Fruit fly (Drosophila melanogaster) whole organism, embryonic: ENCODE results near the gene RpS3.

Experiments used
- Atf3 ChIP-seq: fragments of 200-800 bp; sonication (Bioruptor generic); optimal IDR thresholded peaks from 3 replicates; lab custom pipeline; 2016; ENCODE audit warnings: missing biosample characterization, missing genetic modification characterization
- Bgb ChIP-seq: fragments of 200-800 bp; sonication (Bioruptor generic); IDR thresholded peaks from 2 replicates; pipeline ENCODE4 v1.3.6; 2022; ENCODE audit warnings: missing biosample characterization, missing genetic modification characterization; ENCODE audit not compliant: partially characterized antibody
- CG10321 ChIP-seq: fragments of 200-800 bp; sonication (Bioruptor generic); IDR thresholded peaks from 2 replicates; pipeline ENCODE4 v1.3.6; 2022; ENCODE audit warnings: missing biosample characterization, missing genetic modification characterization
- CG10431 ChIP-seq: fragments of 200-800 bp; sonication (Bioruptor generic); optimal IDR thresholded peaks from 3 replicates; lab custom pipeline; 2018; ENCODE audit warnings: missing biosample characterization, mild to moderate bottlenecking, missing genetic modification characterization
- CG10959 ChIP-seq: fragments of 200-800 bp; sonication (Bioruptor generic); IDR thresholded peaks from 2 replicates; pipeline ENCODE4 v1.3.6; 2022; ENCODE audit warnings: missing biosample characterization, missing genetic modification characterization
- CG12659 ChIP-seq: fragments of 200-800 bp; sonication (Bioruptor generic); optimal IDR thresholded peaks from 3 replicates; lab custom pipeline; 2017; ENCODE audit warnings: mild to moderate bottlenecking, missing biosample characterization, missing genetic modification reagents, missing genetic modification characterization
- CG14710 ChIP-seq: fragments of 200-800 bp; sonication (Bioruptor generic); optimal IDR thresholded peaks from 3 replicates; lab custom pipeline; 2019; ENCODE audit warnings: missing biosample characterization, mild to moderate bottlenecking, missing genetic modification characterization, moderate library complexity
- CG1602 ChIP-seq: fragments of 200-800 bp; sonication (Bioruptor generic); optimal IDR thresholded peaks from 3 replicates; lab custom pipeline; 2016; ENCODE audit warnings: missing biosample characterization, missing genetic modification characterization
- CG2116 ChIP-seq: fragments of 200-800 bp; sonication (Bioruptor generic); optimal IDR thresholded peaks from 3 replicates; lab custom pipeline; 2018; ENCODE audit warnings: missing biosample characterization, mild to moderate bottlenecking, missing genetic modification characterization
- CG3407 ChIP-seq: fragments of 200-800 bp; sonication (Bioruptor generic); optimal IDR thresholded peaks from 2 replicates; lab custom pipeline; 2018; ENCODE audit warnings: missing biosample characterization, mild to moderate bottlenecking, missing genetic modification characterization
- CG43689 ChIP-seq: fragments of 200-800 bp; sonication (Bioruptor generic); IDR thresholded peaks from 2 replicates; pipeline ENCODE4 v1.3.6; 2022; ENCODE audit warnings: missing biosample characterization, missing genetic modification characterization
- CG5180 ChIP-seq: fragments of 200-800 bp; sonication (Bioruptor generic); optimal IDR thresholded peaks from 3 replicates; lab custom pipeline; 2017; ENCODE audit warnings: missing biosample characterization, missing genetic modification characterization, mild to moderate bottlenecking, moderate library complexity, missing genetic modification reagents
- CG6813 ChIP-seq: fragments of 200-800 bp; sonication (Bioruptor generic); optimal IDR thresholded peaks from 2 replicates; lab custom pipeline; 2017; ENCODE audit warnings: missing biosample characterization, missing genetic modification characterization, mild to moderate bottlenecking, moderate library complexity, missing genetic modification reagents
- CG7987 ChIP-seq: fragments of 200-800 bp; sonication (Bioruptor generic); optimal IDR thresholded peaks from 2 replicates; lab custom pipeline; 2018; ENCODE audit warnings: missing biosample characterization, mild to moderate bottlenecking, missing genetic modification characterization, moderate library complexity
- CG9609 ChIP-seq: fragments of 200-800 bp; sonication (Bioruptor generic); optimal IDR thresholded peaks from 3 replicates; lab custom pipeline; 2016; ENCODE audit warnings: missing biosample characterization, missing genetic modification characterization
- CrebB ChIP-seq: fragments of 200-800 bp; sonication (Bioruptor generic); optimal IDR thresholded peaks from 3 replicates; lab custom pipeline; 2018; ENCODE audit warnings: missing biosample characterization, mild to moderate bottlenecking, missing genetic modification characterization
- Dbx ChIP-seq: fragments of 200-800 bp; sonication (Bioruptor generic); IDR thresholded peaks from 3 replicates; pipeline ENCODE4 v1.3.6; 2022; ENCODE audit warnings: missing biosample characterization, missing genetic modification characterization
- Fer3 ChIP-seq: fragments of 200-800 bp; sonication (Bioruptor generic); optimal IDR thresholded peaks from 2 replicates; lab custom pipeline; 2018; ENCODE audit warnings: missing biosample characterization, mild to moderate bottlenecking, missing genetic modification characterization, moderate library complexity
- H2.0 ChIP-seq: fragments of 200-800 bp; sonication (Bioruptor generic); IDR thresholded peaks from 2 replicates; pipeline ENCODE4 v1.3.6; 2022; ENCODE audit warnings: missing biosample characterization, missing genetic modification characterization
- Med ChIP-seq: fragments of 200-800 bp; sonication (Bioruptor generic); peaks from one replicate; lab custom pipeline; 2016; ENCODE audit warnings: missing biosample characterization, missing genetic modification characterization, mild to moderate bottlenecking, inconsistent platforms, moderate library complexity
- Mes4 ChIP-seq: fragments of 200-800 bp; sonication (Bioruptor generic); optimal IDR thresholded peaks from 2 replicates; lab custom pipeline; 2016; ENCODE audit warnings: missing biosample characterization, missing genetic modification characterization
- Opbp ChIP-seq: fragments of 200-800 bp; sonication (Bioruptor generic); IDR thresholded peaks from 3 replicates; pipeline ENCODE4 v1.3.6; 2022; ENCODE audit warnings: missing biosample characterization, missing genetic modification characterization; ENCODE audit not compliant: partially characterized antibody
- Pdp1 ChIP-seq, 2 experiments: fragments of 200-800 bp; sonication (Bioruptor generic); optimal IDR thresholded peaks; 3 replicates each; lab custom pipeline; 2016; ENCODE audit warnings: missing biosample characterization in 2 of 2, missing genetic modification characterization in 2 of 2, mild to moderate bottlenecking in 1 of 2, moderate library complexity in 1 of 2
- Poxn ChIP-seq: fragments of 200-800 bp; sonication (Bioruptor generic); IDR thresholded peaks from 2 replicates; pipeline ENCODE4 v1.3.6; 2022; ENCODE audit warnings: missing biosample characterization, missing genetic modification characterization
- Rx ChIP-seq: fragments of 200-800 bp; sonication (Bioruptor generic); IDR thresholded peaks from 2 replicates; pipeline ENCODE4 v1.3.6; 2022; ENCODE audit warnings: missing biosample characterization, missing genetic modification characterization
- Sry-δ ChIP-seq: fragments of 200-800 bp; sonication (Bioruptor generic); optimal IDR thresholded peaks from 2 replicates; lab custom pipeline; 2016; ENCODE audit warnings: missing biosample characterization, missing genetic modification characterization
- ab ChIP-seq: fragments of 200-800 bp; sonication (Bioruptor generic); optimal IDR thresholded peaks from 2 replicates; lab custom pipeline; 2016; ENCODE audit warnings: missing biosample characterization, missing genetic modification characterization
- ac ChIP-seq: fragments of 200-800 bp; sonication (Bioruptor generic); optimal IDR thresholded peaks from 3 replicates; lab custom pipeline; 2017; ENCODE audit warnings: missing biosample characterization, mild to moderate bottlenecking, missing genetic modification characterization
- bcd ChIP-seq: fragments of 200-800 bp; sonication (Bioruptor generic); optimal IDR thresholded peaks from 2 replicates; lab custom pipeline; 2017; ENCODE audit warnings: missing biosample characterization, mild to moderate bottlenecking, missing genetic modification characterization
- bigmax ChIP-seq: fragments of 200-800 bp; sonication (Bioruptor generic); optimal IDR thresholded peaks from 2 replicates; lab custom pipeline; 2018; ENCODE audit warnings: missing biosample characterization, mild to moderate bottlenecking, missing genetic modification characterization
- cg ChIP-seq: fragments of 200-800 bp; sonication (Bioruptor generic); optimal IDR thresholded peaks from 3 replicates; lab custom pipeline; 2019; ENCODE audit warnings: missing biosample characterization, mild to moderate bottlenecking, missing genetic modification characterization, moderate library complexity
- chinmo ChIP-seq: fragments of 200-800 bp; sonication (Bioruptor generic); IDR thresholded peaks from 4 replicates; pipeline ENCODE4 v1.3.6; 2022; ENCODE audit warnings: missing biosample characterization, missing genetic modification characterization; ENCODE audit not compliant: partially characterized antibody
- crp ChIP-seq, 2 experiments: fragments of 200-800 bp; sonication (Bioruptor generic); optimal IDR thresholded peaks; 2 replicates in 1 of 2; 3 replicates in 1 of 2; lab custom pipeline; 2017; ENCODE audit warnings: missing biosample characterization in 2 of 2, missing genetic modification characterization in 2 of 2, mild to moderate bottlenecking in 1 of 2, moderate library complexity in 1 of 2
- dmrt99B ChIP-seq: fragments of 200-800 bp; sonication (Bioruptor generic); optimal IDR thresholded peaks from 2 replicates; lab custom pipeline; 2018; ENCODE audit warnings: missing biosample characterization, mild to moderate bottlenecking, missing genetic modification characterization, moderate library complexity
- dysf ChIP-seq: fragments of 200-800 bp; sonication (Bioruptor generic); IDR thresholded peaks from 3 replicates; pipeline ENCODE4 v1.3.6; 2022; ENCODE audit warnings: missing biosample characterization, missing genetic modification characterization
- en ChIP-seq: fragments of 200-800 bp; sonication (Bioruptor generic); optimal IDR thresholded peaks from 2 replicates; lab custom pipeline; 2016; ENCODE audit warnings: missing biosample characterization, missing genetic modification characterization
- jumu ChIP-seq: fragments of 200-800 bp; sonication (Bioruptor generic); optimal IDR thresholded peaks from 3 replicates; lab custom pipeline; 2016; ENCODE audit warnings: missing biosample characterization, missing genetic modification characterization
- klu ChIP-seq: fragments of 200-800 bp; sonication (Bioruptor generic); IDR thresholded peaks from 2 replicates; pipeline ENCODE4 v1.3.6; 2022; ENCODE audit warnings: missing biosample characterization, missing genetic modification characterization
- lbe ChIP-seq: fragments of 200-800 bp; sonication (Bioruptor generic); optimal IDR thresholded peaks from 2 replicates; lab custom pipeline; 2016; ENCODE audit warnings: missing biosample characterization, mild to moderate bottlenecking, missing genetic modification characterization
- mam ChIP-seq: fragments of 200-800 bp; sonication (Bioruptor generic); optimal IDR thresholded peaks from 3 replicates; lab custom pipeline; 2016; ENCODE audit warnings: missing biosample characterization, missing genetic modification characterization
- nerfin-1 ChIP-seq: fragments of 200-800 bp; sonication (Bioruptor generic); optimal IDR thresholded peaks from 3 replicates; lab custom pipeline; 2019; ENCODE audit warnings: missing biosample characterization, mild to moderate bottlenecking, missing genetic modification characterization, moderate library complexity
- nmo ChIP-seq: fragments of 200-800 bp; sonication (Bioruptor generic); optimal IDR thresholded peaks from 2 replicates; lab custom pipeline; 2018; ENCODE audit warnings: missing biosample characterization, mild to moderate bottlenecking, missing genetic modification characterization, moderate library complexity
- pho ChIP-seq: fragments of 200-800 bp; sonication (Bioruptor generic); optimal IDR thresholded peaks from 2 replicates; lab custom pipeline; 2016; ENCODE audit warnings: missing biosample characterization, missing genetic modification characterization
- slou ChIP-seq: fragments of 200-800 bp; sonication (Bioruptor generic); optimal IDR thresholded peaks from 3 replicates; lab custom pipeline; 2016; ENCODE audit warnings: missing biosample characterization, missing genetic modification characterization
- stwl ChIP-seq: fragments of 200-800 bp; sonication (Bioruptor generic); optimal IDR thresholded peaks from 3 replicates; lab custom pipeline; 2018; ENCODE audit warnings: missing biosample characterization, mild to moderate bottlenecking, missing genetic modification characterization, moderate library complexity
- tll ChIP-seq, 2 experiments: fragments of 200-800 bp in 1 of 2; fragments of >200 bp in 1 of 2; sonication (Bioruptor generic) in 1 of 2; optimal IDR thresholded peaks; 2 replicates each; lab custom pipeline; 2017 to 2019; ENCODE audit warnings: missing biosample characterization in 2 of 2, missing genetic modification characterization in 2 of 2, mild to moderate bottlenecking in 1 of 2, moderate library complexity in 1 of 2
- trh ChIP-seq: fragments of 200-800 bp; sonication (Bioruptor generic); optimal IDR thresholded peaks from 2 replicates; lab custom pipeline; 2016; ENCODE audit warnings: missing biosample characterization, missing genetic modification characterization
- unpg ChIP-seq: fragments of 200-800 bp; sonication (Bioruptor generic); optimal IDR thresholded peaks from 3 replicates; lab custom pipeline; 2018; ENCODE audit warnings: missing biosample characterization, mild to moderate bottlenecking, missing genetic modification characterization, moderate library complexity

Gene RpS3

DNA sequence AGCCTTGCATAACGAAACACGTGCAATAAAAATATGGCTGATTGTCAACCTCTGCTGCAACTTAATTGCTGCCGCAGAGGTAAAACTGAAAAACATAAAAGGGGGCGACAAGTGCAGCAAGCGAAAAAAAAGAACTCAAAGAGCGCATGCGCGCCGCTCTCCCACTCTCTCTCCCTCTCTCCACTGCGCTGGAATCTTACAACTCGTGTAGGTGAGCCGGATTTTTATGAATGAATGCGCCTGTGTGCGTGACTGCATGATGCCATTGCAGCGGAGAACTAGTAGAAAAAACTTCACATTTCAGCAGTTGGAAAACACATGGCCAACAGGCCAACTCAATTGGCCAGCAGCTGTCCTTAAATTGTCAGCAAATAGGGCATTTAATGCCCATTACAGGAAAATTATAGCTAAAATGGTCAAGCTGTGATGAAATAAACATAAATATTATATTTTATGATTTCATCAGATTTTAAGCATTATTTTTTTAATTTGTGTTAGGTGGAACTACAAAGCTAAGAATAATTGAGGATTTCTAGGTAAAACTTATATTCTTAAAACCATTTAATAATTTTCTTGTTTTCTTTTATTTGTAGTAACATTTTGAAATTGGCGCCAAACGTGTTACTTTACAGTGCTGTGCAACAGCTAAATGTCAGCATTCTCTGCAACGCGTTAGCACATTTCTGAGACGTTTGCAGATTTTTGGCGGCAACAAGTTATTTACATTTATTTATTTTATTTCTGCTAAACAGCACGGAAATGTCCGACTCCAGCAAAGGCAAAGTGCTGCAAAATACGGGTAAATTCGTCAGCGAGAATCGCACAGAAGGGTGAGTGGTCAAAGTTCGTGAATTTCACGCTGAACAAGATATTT is 10.9 kb upstream of the RpS3 start, which contains the start of gene PolE1 (continued):
- TF ChIP-seq CG1602 (no peak), Poxn (GFP tag; lab: Robert Waterston, UW) (no peak), cg (GFP tag; lab: Kevin White, UChicago) (peak; percentile 69), Pdp1 (GFP tag; optimal IDR thresholded peaks at IDR 0.05; lab: Kevin White, UChicago) (peak in 1 of 2 experiments; percentile 21), CG14710 (peak; percentile 58), CG5180 (GFP tag; lab: Kevin White, UChicago) (no peak), en (no peak), CrebB (tag; lab: Kevin White, UChicago) (no peak), Sry-δ (GFP tag; lab: Kevin White, UChicago) (peak; percentile 15), lbe (GFP tag; lab: Kevin White, UChicago) (peak; percentile 50), Med (GFP tag; lab: Kevin White, UChicago) (peak; percentile 88), bigmax (GFP tag; lab: Kevin White, UChicago) (no peak), Dbx (GFP tag; lab: Robert Waterston, UW) (no peak), ac (GFP tag; lab: Kevin White, UChicago) (no peak), nmo (GFP tag; lab: Kevin White, UChicago) (peak; percentile 27), CG12659 (GFP tag; lab: Kevin White, UChicago) (peak; percentile 27), CG3407 (GFP tag; lab: Kevin White, UChicago) (no peak), crp (GFP tag; optimal IDR thresholded peaks at IDR 0.05; lab: Kevin White, UChicago) (no peak), CG10431 (GFP tag; lab: Kevin White, UChicago) (no peak), nerfin-1 (tag; lab: Kevin White, UChicago) (peak; percentile 62), Fer3 (tag; lab: Kevin White, UChicago) (no peak), klu (no peak), tll (GFP tag; optimal IDR thresholded peaks at IDR 0.05; lab: Kevin White, UChicago) (no peak), CG43689 (GFP tag; lab: Robert Waterston, UW) (no peak), Bgb (GFP tag; lab: Robert Waterston, UW) (no peak), CG9609 (GFP tag; lab: Kevin White, UChicago) (no peak), dmrt99B (no peak), CG10321 (GFP tag; lab: Robert Waterston, UW) (no peak), trh (GFP tag; lab: Kevin White, UChicago) (no peak), slou (GFP tag; lab: Kevin White, UChicago) (no peak), Rx (GFP tag; lab: Robert Waterston, UW) (no peak), jumu (GFP tag; lab: Kevin White, UChicago) (no peak), Atf3 (GFP tag; lab: Kevin White, UChicago) (no peak), Opbp (GFP tag; lab: Robert Waterston, UW) (peak; percentile 48; the same call in 1 of the 3 replicates), unpg (no peak), Mes4 (no peak), bcd (GFP tag; lab: Kevin White, UChicago) (no peak), ab (GFP tag; lab: Kevin White, UChicago) (no peak), dysf (GFP tag; lab: Robert Waterston, UW) (no peak), mam (GFP tag; lab: Kevin White, UChicago) (peak; percentile 3), CG10959 (GFP tag; lab: Robert Waterston, UW) (no peak), pho (GFP tag; lab: Kevin White, UChicago) (no peak), CG7987 (GFP tag; lab: Kevin White, UChicago) (no peak), CG6813 (GFP tag; lab: Kevin White, UChicago) (no peak), chinmo (0 out of 4 replicates have a peak, but pooled peaks have one; percentile 30), CG2116 (GFP tag; lab: Kevin White, UChicago) (peak; percentile 31), stwl (tag; lab: Kevin White, UChicago) (peak; percentile 68), H2.0 (GFP tag; lab: Robert Waterston, UW) (no peak)
